Worm (Caenorhabditis elegans) whole organism, young adult: Measurements from ENCODE around the gene drd-1.

Experiments
- F33H1.4 ChIP-seq: fragments of 200-800 bp; sonication (Bioruptor generic); IDR thresholded peaks from 2 replicates; pipeline ENCODE4 v1.3.6; 2022; ENCODE audit warnings: missing genetic modification reagents, missing genetic modification characterization, missing compliant biosample characterization
- F52B5.7 ChIP-seq: sonication (generic microtip); optimal IDR thresholded peaks from 2 replicates; lab custom pipeline; 2016; ENCODE audit warnings: mild to moderate bottlenecking, missing genetic modification characterization, missing compliant biosample characterization
- akir-1 ChIP-seq: fragments of 200-800 bp; sonication (Bioruptor generic); optimal IDR thresholded peaks from 2 replicates; lab custom pipeline; 2018; ENCODE audit warnings: mild to moderate bottlenecking, missing genetic modification characterization, moderate library complexity, missing compliant biosample characterization
- ama-1 ChIP-seq, 3 experiments: fragments of 150-350 bp in 1 of 3; sonication (generic microtip) in 2 of 3; optimal IDR thresholded peaks; 2 replicates each; lab custom pipeline; 2014 to 2018; ENCODE audit warnings: missing biosample characterization in 2 of 3, missing genetic modification characterization in 2 of 3, missing genetic modification reagents in 2 of 3
- atf-7 ChIP-seq: sonication (generic microtip); optimal IDR thresholded peaks from 2 replicates; lab custom pipeline; 2017; ENCODE audit warnings: mild to moderate bottlenecking, missing genetic modification characterization, missing compliant biosample characterization
- dox-1 ChIP-seq: fragments of 200-800 bp; sonication (Bioruptor generic); IDR thresholded peaks from 2 replicates; pipeline ENCODE4 v1.3.6; 2022; ENCODE audit warnings: missing genetic modification reagents, missing genetic modification characterization, missing compliant biosample characterization
- dpl-1 ChIP-seq: fragments of 150-350 bp; optimal IDR thresholded peaks from 2 replicates; lab custom pipeline; 2014; ENCODE audit warnings: missing biosample characterization, missing genetic modification reagents, missing genetic modification characterization
- let-526 ChIP-seq: fragments of 200-800 bp; sonication (Bioruptor generic); IDR thresholded peaks from 2 replicates; pipeline ENCODE4 v1.3.6; 2022; ENCODE audit warnings: missing genetic modification reagents, missing genetic modification characterization, missing compliant biosample characterization

The drd-1 gene

DNA sequence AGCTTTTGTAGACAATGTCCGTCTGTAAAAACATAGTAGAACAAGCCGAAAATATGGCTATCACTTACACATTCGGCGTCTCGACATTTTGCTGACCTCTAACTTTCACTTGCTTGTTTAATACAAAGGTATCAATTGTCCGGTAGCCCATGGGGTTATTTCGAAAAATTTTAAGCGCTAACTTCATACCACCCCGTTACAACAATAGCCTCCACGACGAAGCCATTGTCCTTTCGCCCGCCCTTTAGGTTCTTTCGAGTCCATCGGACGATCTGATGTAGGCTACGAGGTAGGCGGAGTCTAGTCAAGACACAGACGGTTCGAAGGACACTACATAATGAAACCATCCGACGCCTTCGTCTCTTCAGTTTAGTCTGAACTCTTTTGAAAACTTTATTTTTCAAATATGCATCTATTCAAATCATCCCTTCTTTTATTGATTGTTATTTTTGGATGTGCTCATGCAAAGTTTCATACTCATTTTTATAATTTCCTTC is 51.0 kb downstream of the drd-1 start, which contains the start of gene lips-10:
lips-10 (plus strand) TSS at position 378 of the 497 bp plus-strand sequence.
- TF ChIP-seq dpl-1: no peak
- TF ChIP-seq ama-1 (optimal IDR thresholded peaks at IDR 0.05; lab: Kevin White, UChicago): no peak
- TF ChIP-seq ama-1 (GFP tag; optimal IDR thresholded peaks at IDR 0.05; lab: Kevin White, UChicago): no peak
- TF ChIP-seq F33H1.4 (GFP tag; lab: Robert Waterston, UW): no peak
- no peak for TF ChIP-seq akir-1 (GFP tag; lab: Kevin White, UChicago)
- no peak for TF ChIP-seq dox-1
- TF ChIP-seq F52B5.7 (tag; lab: Kevin White, UChicago): no peak
- TF ChIP-seq let-526 (GFP tag; lab: Robert Waterston, UW): no peak
- TF ChIP-seq atf-7 (tag; lab: Kevin White, UChicago): no peak
